Fruit fly (Drosophila melanogaster): Measurements from ENCODE around the gene unc-4.

- TF ChIP-seq tj (GFP tag; optimal IDR thresholded peaks at IDR 0.05) (no peak), Mnt (GFP tag; optimal IDR thresholded peaks at IDR 0.05) (no peak), kay (GFP tag; ENCODE audit: borderline replicate concordance) (no peak), CG1620 (GFP tag; optimal IDR thresholded peaks at IDR 0.05) (no peak), cnc (optimal IDR thresholded peaks at IDR 0.05) (no peak), CG14711 (tag; optimal IDR thresholded peaks at IDR 0.05) (no peak), CG12768 (GFP tag; optimal IDR thresholded peaks at IDR 0.05) (no peak), CG33017 (tag; optimal IDR thresholded peaks at IDR 0.05) (no peak), CG5204 (GFP tag; optimal IDR thresholded peaks at IDR 0.05) (no peak)
Measured at dm6 chrX:17738474-17738838, 29.9 kb upstream of the unc-4 start.

Measured in whole organism, adult.